Worm (Caenorhabditis elegans) whole organism, L4 larva: ENCODE data around the gene srd-58.

Experiments used
- F10B5.3 ChIP-seq: sonication (generic microtip); optimal IDR thresholded peaks from 2 replicates; lab custom pipeline; 2016; ENCODE audit warnings: mild to moderate bottlenecking, missing genetic modification characterization, missing compliant biosample characterization
- F49E8.2 ChIP-seq: sonication (generic microtip); optimal IDR thresholded peaks from 2 replicates; lab custom pipeline; 2016; ENCODE audit warnings: missing compliant biosample characterization, mild to moderate bottlenecking, missing genetic modification characterization, borderline replicate concordance
- R02D3.7 ChIP-seq: fragments of 150-350 bp; sonication (generic microtip); optimal IDR thresholded peaks from 3 replicates; lab custom pipeline; 2014; ENCODE audit warnings: missing biosample characterization, missing genetic modification characterization
- T20F7.1 ChIP-seq: fragments of 200-800 bp; sonication (Bioruptor generic); optimal IDR thresholded peaks from 2 replicates; lab custom pipeline; 2018; ENCODE audit warnings: mild to moderate bottlenecking, missing genetic modification characterization, missing compliant biosample characterization
- Y48G9A.11 ChIP-seq: fragments of 200-800 bp; sonication (Bioruptor generic); IDR thresholded peaks from 2 replicates; pipeline ENCODE4 v1.3.6; 2022; ENCODE audit warnings: missing genetic modification reagents, missing genetic modification characterization, missing compliant biosample characterization
- Y5F2A.4 ChIP-seq: fragments of 200-800 bp; sonication (Bioruptor generic); optimal IDR thresholded peaks from 2 replicates; lab custom pipeline; 2018; ENCODE audit warnings: mild to moderate bottlenecking, missing genetic modification characterization, missing compliant biosample characterization
- ZK337.2 ChIP-seq: fragments of 200-800 bp; sonication (Bioruptor generic); IDR thresholded peaks from 2 replicates; pipeline ENCODE4 v1.3.6; 2022; ENCODE audit warnings: missing genetic modification reagents, missing genetic modification characterization, missing compliant biosample characterization
- attf-4 ChIP-seq: sonication (generic microtip); optimal IDR thresholded peaks from 3 replicates; lab custom pipeline; 2017; ENCODE audit warnings: missing biosample characterization, missing genetic modification characterization
- ceh-44 ChIP-seq: fragments of 200-800 bp; sonication (Bioruptor generic); IDR thresholded peaks from 2 replicates; pipeline ENCODE4 v1.3.6; 2022; ENCODE audit warnings: missing genetic modification reagents, missing genetic modification characterization, missing compliant biosample characterization
- daf-12 ChIP-seq: fragments of 150-350 bp; optimal IDR thresholded peaks from 2 replicates; lab custom pipeline; 2014; ENCODE audit warnings: missing biosample characterization, missing genetic modification reagents, missing genetic modification characterization
- daf-16 ChIP-seq, 3 experiments: sonication (generic microtip); optimal IDR thresholded peaks; 2 replicates each; lab custom pipeline; 2016 to 2017; ENCODE audit warnings: missing genetic modification characterization in 3 of 3, missing genetic modification reagents in 3 of 3, mild to moderate bottlenecking in 2 of 3, missing compliant biosample characterization in 2 of 3, missing biosample characterization in 1 of 3, moderate library complexity in 1 of 3
- dmd-6 ChIP-seq: fragments of 200-800 bp; sonication (Bioruptor generic); IDR thresholded peaks from 2 replicates; pipeline ENCODE4 v1.3.6; 2022; ENCODE audit warnings: missing genetic modification reagents, missing genetic modification characterization, missing compliant biosample characterization
- dve-1 ChIP-seq: sonication (generic microtip); optimal IDR thresholded peaks from 2 replicates; lab custom pipeline; 2017; ENCODE audit warnings: antibody characterized with exemption, mild to moderate bottlenecking, missing genetic modification characterization, missing compliant biosample characterization; ENCODE audit not compliant: insufficient read depth
- fkh-10 ChIP-seq: fragments of 150-350 bp; optimal IDR thresholded peaks from 2 replicates; lab custom pipeline; 2014; ENCODE audit warnings: missing biosample characterization, missing genetic modification reagents, missing genetic modification characterization
- hif-1 ChIP-seq, 2 experiments: sonication (generic microtip); optimal IDR thresholded peaks; 2 replicates each; lab custom pipeline; 2016 to 2017; ENCODE audit warnings: missing compliant biosample characterization in 2 of 2, missing genetic modification characterization in 2 of 2, missing genetic modification reagents in 2 of 2, missing genotype in 2 of 2, mild to moderate bottlenecking in 1 of 2
- hlh-11 ChIP-seq: fragments of 200-800 bp; sonication (Bioruptor generic); optimal IDR thresholded peaks from 2 replicates; lab custom pipeline; 2018; ENCODE audit warnings: mild to moderate bottlenecking, missing genetic modification characterization, missing compliant biosample characterization
- hlh-30 ChIP-seq: sonication (generic microtip); optimal IDR thresholded peaks from 2 replicates; lab custom pipeline; 2017; ENCODE audit warnings: antibody characterized with exemption, mild to moderate bottlenecking, missing genetic modification characterization, missing compliant biosample characterization; ENCODE audit not compliant: insufficient read depth
- lim-7 ChIP-seq: fragments of 200-800 bp; sonication (Bioruptor generic); IDR thresholded peaks from 2 replicates; pipeline ENCODE4 v1.3.6; 2022; ENCODE audit warnings: missing genetic modification characterization, missing compliant biosample characterization
- lin-1 ChIP-seq: fragments of 200-800 bp; sonication (Bioruptor generic); IDR thresholded peaks from 2 replicates; pipeline ENCODE4 v1.3.6; 2022; ENCODE audit warnings: missing genetic modification reagents, missing genetic modification characterization, missing compliant biosample characterization
- lin-15B ChIP-seq: fragments of 150-350 bp; sonication (generic microtip); optimal IDR thresholded peaks from 3 replicates; lab custom pipeline; 2014; ENCODE audit warnings: missing biosample characterization, missing genetic modification characterization
- lsy-2 ChIP-seq, 2 experiments: fragments of 150-350 bp in 1 of 2; sonication (generic microtip) in 1 of 2; optimal IDR thresholded peaks; 2 replicates each; lab custom pipeline; 2014 to 2017; ENCODE audit warnings: missing biosample characterization in 2 of 2, missing genetic modification characterization in 2 of 2
- madf-5 ChIP-seq, 2 experiments: fragments of 200-800 bp; sonication (Bioruptor generic); IDR thresholded peaks; 2 replicates each; pipeline ENCODE4 v1.3.6; 2022; ENCODE audit warnings: missing compliant biosample characterization in 2 of 2, missing genetic modification characterization in 2 of 2
- mep-1 ChIP-seq: fragments of 150-350 bp; sonication (generic microtip); optimal IDR thresholded peaks from 3 replicates; lab custom pipeline; 2014; ENCODE audit warnings: missing biosample characterization, missing genetic modification characterization
- nhr-11 ChIP-seq: fragments of 150-350 bp; optimal IDR thresholded peaks from 2 replicates; lab custom pipeline; 2014; ENCODE audit warnings: missing biosample characterization, missing genetic modification characterization
- nhr-237 ChIP-seq: sonication (generic microtip); optimal IDR thresholded peaks from 2 replicates; lab custom pipeline; 2017; ENCODE audit warnings: missing biosample characterization, missing genetic modification characterization
- nhr-28 ChIP-seq: fragments of 150-350 bp; optimal IDR thresholded peaks from 2 replicates; lab custom pipeline; 2014; ENCODE audit warnings: missing biosample characterization, missing genetic modification characterization
- nhr-42 ChIP-seq: fragments of 200-800 bp; sonication (Bioruptor generic); IDR thresholded peaks from 2 replicates; pipeline ENCODE4 v1.3.6; 2022; ENCODE audit warnings: missing genetic modification characterization, missing compliant biosample characterization
- nhr-6 ChIP-seq: fragments of 150-350 bp; optimal IDR thresholded peaks from 2 replicates; lab custom pipeline; 2014; ENCODE audit warnings: missing biosample characterization, missing genetic modification characterization
- php-3 ChIP-seq: fragments of 200-800 bp; sonication (Bioruptor generic); IDR thresholded peaks from 2 replicates; pipeline ENCODE4 v1.3.6; 2022; ENCODE audit warnings: missing genetic modification reagents, missing genetic modification characterization, missing compliant biosample characterization
- pqm-1 ChIP-seq: sonication (generic microtip); optimal IDR thresholded peaks from 2 replicates; lab custom pipeline; 2017; ENCODE audit warnings: missing biosample characterization, missing genetic modification characterization
- saeg-2 ChIP-seq: fragments of 200-800 bp; sonication (Bioruptor generic); IDR thresholded peaks from 2 replicates; pipeline ENCODE4 v1.3.6; 2022; ENCODE audit warnings: missing genetic modification reagents, missing genetic modification characterization, missing compliant biosample characterization
- set-16 ChIP-seq: fragments of 200-800 bp; sonication (Bioruptor generic); IDR thresholded peaks from 2 replicates; pipeline ENCODE4 v1.3.6; 2022; ENCODE audit warnings: missing genetic modification reagents, missing genetic modification characterization, missing compliant biosample characterization
- tag-97 ChIP-seq: fragments of 200-800 bp; sonication (Bioruptor generic); IDR thresholded peaks from 2 replicates; pipeline ENCODE4 v1.3.6; 2022; ENCODE audit warnings: missing genetic modification characterization, missing compliant biosample characterization

Gene srd-58

DNA sequence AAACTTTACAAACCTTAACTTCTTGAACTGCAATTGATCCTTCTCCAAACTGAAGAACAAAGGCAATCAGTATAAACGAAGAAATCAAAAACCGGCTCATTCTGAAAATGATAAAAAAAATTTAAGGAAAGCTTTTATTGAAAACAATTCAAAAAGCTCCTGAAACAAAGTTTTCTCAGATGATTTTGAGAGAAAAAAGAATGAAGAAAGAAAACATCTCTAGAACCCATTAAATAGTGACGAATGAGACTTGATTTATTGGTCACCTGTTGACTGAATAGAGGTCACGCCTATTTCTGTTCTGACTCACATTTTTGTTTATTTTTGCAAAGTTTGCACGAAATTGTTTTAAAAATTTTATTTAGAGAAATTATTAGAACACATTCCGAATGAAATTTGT lies 6.4 kb upstream of the srd-58 start, which contains the start of gene E04F6.8:
Gene E04F6.8, minus strand, starts transcription at position 101 of the 400 bp plus-strand sequence.
- TF ChIP-seq R02D3.7 (tag; lab: Kevin White, UChicago) (no peak), nhr-42 (no peak), hlh-30 (tag; lab: Kevin White, UChicago) (peak; percentile 38), lin-15B (no peak), ZK337.2 (GFP tag; lab: Robert Waterston, UW) (no peak), nhr-11 (tag; lab: Kevin White, UChicago) (peak; percentile 8), dve-1 (tag; lab: Kevin White, UChicago) (no peak), Y5F2A.4 (GFP tag; lab: Kevin White, UChicago) (no peak), mep-1 (tag; lab: Kevin White, UChicago) (no peak), php-3 (GFP tag; lab: Robert Waterston, UW) (no peak), dmd-6 (GFP tag; lab: Robert Waterston, UW) (no peak), lim-7 (no peak), tag-97 (GFP tag; lab: Robert Waterston, UW) (no peak), hif-1 (tag; optimal IDR thresholded peaks at IDR 0.05; lab: Kevin White, UChicago) (no peak), nhr-237 (tag; lab: Kevin White, UChicago) (no peak), daf-16 (GFP tag; optimal IDR thresholded peaks at IDR 0.05; lab: Kevin White, UChicago) (peak in 1 of 2 experiments; percentile 75), daf-16 (tag; optimal IDR thresholded peaks at IDR 0.05; lab: Kevin White, UChicago) (no peak), ceh-44 (GFP tag; lab: Robert Waterston, UW) (no peak)

DNA sequence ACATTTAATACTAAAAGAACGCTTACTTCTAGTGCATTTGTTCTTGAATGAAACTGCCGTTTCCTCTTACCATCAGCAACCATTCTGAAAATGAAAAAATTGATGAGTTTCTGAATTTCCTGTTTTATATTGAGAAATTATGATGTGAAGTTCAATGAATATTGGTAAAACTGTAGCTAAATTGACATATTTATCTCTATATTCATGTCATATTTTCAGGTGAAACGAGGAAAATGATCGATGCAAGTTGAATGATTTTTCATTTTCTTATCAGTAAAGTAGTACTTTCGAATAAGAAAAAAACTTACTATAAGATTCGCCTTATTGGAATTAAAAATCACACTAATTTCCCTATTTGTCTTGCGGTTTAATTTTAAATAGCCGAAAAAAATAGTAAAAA lies 5.3 kb upstream of the srd-58 start, which contains the start of gene E04F6.15:
Gene E04F6.15, minus strand, starts transcription at position 101 of the 400 bp plus-strand sequence.
- TF ChIP-seq Y48G9A.11 (GFP tag; lab: Robert Waterston, UW): no peak
- TF ChIP-seq saeg-2: no peak
- peak; percentile 10 for TF ChIP-seq T20F7.1 (GFP tag; lab: Kevin White, UChicago)
- TF ChIP-seq dmd-6 (GFP tag; lab: Robert Waterston, UW): peak; percentile 47; the same call in 1 of the 2 replicates
- TF ChIP-seq lsy-2 (tag; optimal IDR thresholded peaks at IDR 0.05; lab: Kevin White, UChicago): no peak
- peak; percentile 31 for TF ChIP-seq dve-1 (tag; lab: Kevin White, UChicago)
- no peak for TF ChIP-seq lin-1 (GFP tag; lab: Robert Waterston, UW)
- TF ChIP-seq, all 104 proteins: peak for 3

DNA sequence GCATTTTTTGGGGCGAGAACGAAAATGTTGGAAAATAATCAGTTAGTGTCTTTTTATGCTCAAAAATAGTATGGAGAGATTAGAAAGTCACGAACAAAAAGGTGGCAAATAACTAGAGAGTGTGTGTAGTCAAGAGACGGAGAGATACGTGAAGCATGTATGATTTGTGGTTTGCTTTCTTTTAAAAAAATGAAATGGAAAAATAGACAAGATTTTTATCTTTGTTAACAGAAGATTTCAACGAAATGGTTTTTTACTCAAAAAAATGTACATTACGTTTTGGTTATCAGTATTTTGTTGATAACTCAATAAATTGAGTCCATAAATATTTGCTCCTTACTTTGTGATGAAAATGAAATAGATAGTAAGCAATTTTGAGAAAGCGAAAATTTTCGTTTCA lies 3.3 kb upstream of the srd-58 start, which contains the start of gene dhs-7:
Gene dhs-7, minus strand, starts transcription at position 277 of the 400 bp plus-strand sequence.
- no peak for TF ChIP-seq daf-16 (GFP tag; optimal IDR thresholded peaks at IDR 0.05; lab: Kevin White, UChicago)
- TF ChIP-seq daf-16 (tag; optimal IDR thresholded peaks at IDR 0.05; lab: Kevin White, UChicago): peak; percentile 70
- TF ChIP-seq fkh-10 (GFP tag; lab: Kevin White, UChicago): no peak
- no peak for TF ChIP-seq nhr-6 (tag; lab: Kevin White, UChicago)
- TF ChIP-seq nhr-42: no peak
- TF ChIP-seq F49E8.2 (tag; lab: Kevin White, UChicago): no peak
- TF ChIP-seq attf-4 (tag; lab: Kevin White, UChicago): no peak
- peak; percentile 36; the same call in 1 of the 2 replicates for TF ChIP-seq dmd-6 (GFP tag; lab: Robert Waterston, UW)
- no peak for TF ChIP-seq mep-1 (tag; lab: Kevin White, UChicago)
- TF ChIP-seq hlh-11 (tag; lab: Kevin White, UChicago): peak; percentile 20
- no peak for TF ChIP-seq madf-5 (GFP tag; IDR thresholded peaks at IDR 0.05; lab: Robert Waterston, UW)
- no peak for TF ChIP-seq set-16 (GFP tag; lab: Robert Waterston, UW)
- peak; percentile 34 for TF ChIP-seq nhr-28 (tag; lab: Kevin White, UChicago)
- no peak for TF ChIP-seq T20F7.1 (GFP tag; lab: Kevin White, UChicago)
- no peak for TF ChIP-seq daf-12
- TF ChIP-seq pqm-1 (tag; lab: Kevin White, UChicago): peak; percentile 47
- TF ChIP-seq dve-1 (tag; lab: Kevin White, UChicago): peak; percentile 58
- no peak for TF ChIP-seq F10B5.3 (tag; lab: Kevin White, UChicago)
